Fruit fly (Drosophila melanogaster) Kc167 (cell line): ENCODE results near the gene CG14926.

ENCODE experiments used
- Sin3A ChIP-seq: fragments of >200 bp; optimal IDR thresholded peaks from 2 replicates; lab custom pipeline; 2018; ENCODE audit warnings: missing external identifiers
- h ChIP-seq: fragments of >200 bp; optimal IDR thresholded peaks from 3 replicates; lab custom pipeline; 2018; ENCODE audit warnings: missing external identifiers
- insv ChIP-seq: fragments of >200 bp; optimal IDR thresholded peaks from 3 replicates; lab custom pipeline; 2018; ENCODE audit warnings: missing external identifiers
- psq ChIP-seq: fragments of >200 bp; optimal IDR thresholded peaks from 2 replicates; lab custom pipeline; 2017; ENCODE audit warnings: missing external identifiers
- ttk ChIP-seq: sonication (Bioruptor generic); optimal IDR thresholded peaks from 2 replicates; lab custom pipeline; 2017; ENCODE audit warnings: missing external identifiers

DNA sequence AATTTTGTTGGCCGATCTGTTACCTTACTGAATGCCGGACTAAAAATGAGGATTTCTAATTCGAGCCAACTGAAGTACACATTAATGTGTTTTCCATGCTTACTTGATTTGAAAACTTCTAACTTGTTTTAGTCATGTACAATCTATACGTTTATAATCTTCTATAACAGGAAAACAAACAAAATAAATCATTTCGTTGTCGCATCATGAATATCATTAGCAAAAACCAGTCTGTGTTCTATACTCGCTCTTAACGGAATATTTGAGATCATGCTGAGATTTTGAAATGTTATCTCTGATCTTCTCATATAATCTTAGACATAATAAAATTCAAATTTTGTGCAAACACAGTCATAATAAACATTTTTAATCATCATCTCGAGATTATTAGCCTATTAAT is at the start of gene CG14926:
- no peak for TF ChIP-seq psq (lab: Kevin White, UChicago)
- TF ChIP-seq ttk (lab: Kevin White, UChicago) = no peak
- no peak for TF ChIP-seq insv (lab: Kevin White, UChicago)
- TF ChIP-seq Sin3A (lab: Kevin White, UChicago) = no peak
- TF ChIP-seq h = no peak
